Worm (Caenorhabditis elegans) whole organism, midembryonic: ENCODE data around the gene Y15E3A.3.

Experiments
- tab-1 ChIP-seq: fragments of 200-800 bp; sonication (Bioruptor generic); IDR thresholded peaks from 2 replicates; pipeline ENCODE4 v1.3.6; 2022; ENCODE audit warnings: missing genetic modification characterization, missing compliant biosample characterization
- ztf-29 ChIP-seq: fragments of 200-800 bp; sonication (Bioruptor generic); IDR thresholded peaks from 2 replicates; pipeline ENCODE4 v1.3.6; 2022; ENCODE audit warnings: missing genetic modification reagents, missing genetic modification characterization, missing compliant biosample characterization

ce11 chrX:15342744-15343259 is 17.2 kb upstream of the Y15E3A.3 start:
- TF ChIP-seq tab-1, result no peak
- TF ChIP-seq ztf-29, result no peak
